Fruit fly (Drosophila melanogaster) whole organism, embryonic: Measurements from ENCODE around the gene CG15012.

Experiments used
- Ada2b ChIP-seq: fragments of 200-800 bp; sonication (Bioruptor generic); IDR thresholded peaks from 2 replicates; pipeline ENCODE4 v1.3.6; 2022; ENCODE audit warnings: missing biosample characterization, missing genetic modification characterization
- Aef1 ChIP-seq: fragments of 200-800 bp; sonication (Bioruptor generic); IDR thresholded peaks from 3 replicates; pipeline ENCODE4 v1.3.6; 2022; ENCODE audit warnings: missing biosample characterization, missing genetic modification characterization
- Atf-2 ChIP-seq: fragments of 200-800 bp; sonication (Bioruptor generic); optimal IDR thresholded peaks from 2 replicates; lab custom pipeline; 2016; ENCODE audit warnings: missing biosample characterization, missing genetic modification characterization
- CG10462 ChIP-seq: fragments of 200-800 bp; sonication (Bioruptor generic); optimal IDR thresholded peaks from 2 replicates; lab custom pipeline; 2016; ENCODE audit warnings: missing biosample characterization, missing genetic modification characterization
- CG11093 ChIP-seq: fragments of 200-800 bp; sonication (Bioruptor generic); IDR thresholded peaks from 3 replicates; pipeline ENCODE4 v1.3.6; 2022; ENCODE audit warnings: missing biosample characterization, missing genetic modification characterization
- CG11504 ChIP-seq: fragments of 200-800 bp; sonication (Bioruptor generic); optimal IDR thresholded peaks from 3 replicates; lab custom pipeline; 2019; ENCODE audit warnings: missing biosample characterization, mild to moderate bottlenecking, missing genetic modification characterization, moderate library complexity
- CG12391 ChIP-seq: fragments of 200-800 bp; sonication (Bioruptor generic); optimal IDR thresholded peaks from 3 replicates; lab custom pipeline; 2018; ENCODE audit warnings: missing biosample characterization, mild to moderate bottlenecking, missing genetic modification characterization, moderate library complexity
- CG15601 ChIP-seq: fragments of 200-800 bp; sonication (Bioruptor generic); optimal IDR thresholded peaks from 3 replicates; lab custom pipeline; 2019; ENCODE audit warnings: missing biosample characterization, mild to moderate bottlenecking, missing genetic modification characterization, moderate library complexity
- CG17361 ChIP-seq: fragments of 200-800 bp; sonication (Bioruptor generic); IDR thresholded peaks from 3 replicates; pipeline ENCODE4 v1.3.6; 2022; ENCODE audit warnings: missing biosample characterization, missing genetic modification characterization
- CG2678 ChIP-seq: fragments of 200-800 bp; sonication (Bioruptor generic); optimal IDR thresholded peaks from 3 replicates; lab custom pipeline; 2019; ENCODE audit warnings: missing biosample characterization, mild to moderate bottlenecking, missing genetic modification characterization, moderate library complexity
- CG2875 ChIP-seq: fragments of 200-800 bp; sonication (Bioruptor generic); optimal IDR thresholded peaks from 2 replicates; lab custom pipeline; 2017; ENCODE audit warnings: missing biosample characterization, mild to moderate bottlenecking, missing genetic modification characterization, missing genetic modification reagents
- CG30431 ChIP-seq: fragments of 200-800 bp; sonication (Bioruptor generic); optimal IDR thresholded peaks from 2 replicates; lab custom pipeline; 2017; ENCODE audit warnings: missing biosample characterization, missing genetic modification characterization
- CG3065 ChIP-seq: fragments of 200-800 bp; sonication (Bioruptor generic); optimal IDR thresholded peaks from 2 replicates; lab custom pipeline; 2016; ENCODE audit warnings: missing biosample characterization, missing genetic modification characterization
- CG3163 ChIP-seq: fragments of 200-800 bp; sonication (Bioruptor generic); optimal IDR thresholded peaks from 3 replicates; lab custom pipeline; 2016; ENCODE audit warnings: missing biosample characterization, missing genetic modification characterization
- CG3995 ChIP-seq: fragments of 200-800 bp; sonication (Bioruptor generic); optimal IDR thresholded peaks from 3 replicates; lab custom pipeline; 2016; ENCODE audit warnings: missing biosample characterization, missing genetic modification characterization
- CG6689 ChIP-seq: fragments of 200-800 bp; sonication (Bioruptor generic); IDR thresholded peaks from 2 replicates; pipeline ENCODE4 v1.3.6; 2022; ENCODE audit warnings: missing biosample characterization, missing genetic modification characterization
- CG7987 ChIP-seq: fragments of 200-800 bp; sonication (Bioruptor generic); optimal IDR thresholded peaks from 2 replicates; lab custom pipeline; 2018; ENCODE audit warnings: missing biosample characterization, mild to moderate bottlenecking, missing genetic modification characterization, moderate library complexity
- CG9876 ChIP-seq: fragments of 200-800 bp; sonication (Bioruptor generic); optimal IDR thresholded peaks from 2 replicates; lab custom pipeline; 2016; ENCODE audit warnings: missing biosample characterization, missing genetic modification characterization
- CG9932 ChIP-seq: fragments of 200-800 bp; sonication (Bioruptor generic); IDR thresholded peaks from 2 replicates; pipeline ENCODE4 v1.3.6; 2022; ENCODE audit warnings: missing biosample characterization, missing genetic modification characterization
- Dref ChIP-seq: fragments of 200-800 bp; sonication (Bioruptor generic); IDR thresholded peaks from 2 replicates; pipeline ENCODE4 v1.3.6; 2022; ENCODE audit warnings: missing biosample characterization, missing genetic modification characterization
- Drgx ChIP-seq: fragments of 200-800 bp; sonication (Bioruptor generic); IDR thresholded peaks from 2 replicates; pipeline ENCODE4 v1.3.6; 2022; ENCODE audit warnings: missing biosample characterization, missing genetic modification characterization
- Ets65A ChIP-seq: fragments of 200-800 bp; sonication (Bioruptor generic); peaks from one replicate; lab custom pipeline; 2016; ENCODE audit warnings: missing biosample characterization, missing genetic modification characterization
- H15 ChIP-seq: fragments of 200-800 bp; sonication (Bioruptor generic); IDR thresholded peaks from 3 replicates; pipeline ENCODE4 v1.3.6; 2022; ENCODE audit warnings: missing biosample characterization, missing genetic modification characterization
- HLH3B ChIP-seq: fragments of 200-800 bp; sonication (Bioruptor generic); IDR thresholded peaks from 2 replicates; pipeline ENCODE4 v1.3.6; 2022; ENCODE audit warnings: missing biosample characterization, missing genetic modification characterization
- HmgD ChIP-seq: fragments of 200-800 bp; sonication (Bioruptor generic); optimal IDR thresholded peaks from 3 replicates; lab custom pipeline; 2016; ENCODE audit warnings: missing biosample characterization, missing genetic modification characterization
- Hmx ChIP-seq: fragments of 200-800 bp; sonication (Bioruptor generic); optimal IDR thresholded peaks from 2 replicates; lab custom pipeline; 2016; ENCODE audit warnings: missing biosample characterization, missing genetic modification characterization
- Hsf ChIP-seq: fragments of 200-800 bp; sonication (Bioruptor generic); optimal IDR thresholded peaks from 3 replicates; lab custom pipeline; 2016; ENCODE audit warnings: missing biosample characterization, missing genetic modification characterization
- Med ChIP-seq: fragments of 200-800 bp; sonication (Bioruptor generic); peaks from one replicate; lab custom pipeline; 2016; ENCODE audit warnings: missing biosample characterization, missing genetic modification characterization, mild to moderate bottlenecking, inconsistent platforms, moderate library complexity
- Nf-YB ChIP-seq: fragments of 200-800 bp; sonication (Bioruptor generic); optimal IDR thresholded peaks from 3 replicates; lab custom pipeline; 2019; ENCODE audit warnings: missing biosample characterization, mild to moderate bottlenecking, missing genetic modification characterization, moderate library complexity
- Side ChIP-seq: fragments of 200-800 bp; sonication (Bioruptor generic); optimal IDR thresholded peaks from 2 replicates; lab custom pipeline; 2016; ENCODE audit warnings: missing biosample characterization, missing genetic modification characterization
- Stat92E ChIP-seq, 3 experiments: fragments of >200 bp in 2 of 3; fragments of 200-800 bp in 1 of 3; sonication (Bioruptor generic) in 1 of 3; optimal IDR thresholded peaks; 2 replicates each; lab custom pipeline; 2017 to 2019; ENCODE audit warnings: missing biosample characterization in 3 of 3, missing genetic modification characterization in 3 of 3, mild to moderate bottlenecking in 1 of 3, moderate library complexity in 1 of 3
- Xrp1 ChIP-seq: fragments of 200-800 bp; sonication (Bioruptor generic); IDR thresholded peaks from 2 replicates; pipeline ENCODE4 v1.3.6; 2022; ENCODE audit warnings: missing biosample characterization, missing genetic modification characterization
- ash1 ChIP-seq: fragments of 200-800 bp; sonication (Bioruptor generic); optimal IDR thresholded peaks from 2 replicates; lab custom pipeline; 2018; ENCODE audit warnings: missing biosample characterization, mild to moderate bottlenecking, missing genetic modification characterization
- crp ChIP-seq, 2 experiments: fragments of 200-800 bp; sonication (Bioruptor generic); optimal IDR thresholded peaks; 2 replicates in 1 of 2; 3 replicates in 1 of 2; lab custom pipeline; 2017; ENCODE audit warnings: missing biosample characterization in 2 of 2, missing genetic modification characterization in 2 of 2, mild to moderate bottlenecking in 1 of 2, moderate library complexity in 1 of 2
- dmrt99B ChIP-seq: fragments of 200-800 bp; sonication (Bioruptor generic); optimal IDR thresholded peaks from 2 replicates; lab custom pipeline; 2018; ENCODE audit warnings: missing biosample characterization, mild to moderate bottlenecking, missing genetic modification characterization, moderate library complexity
- ems ChIP-seq: fragments of 200-800 bp; sonication (Bioruptor generic); optimal IDR thresholded peaks from 3 replicates; lab custom pipeline; 2016; ENCODE audit warnings: missing biosample characterization, missing genetic modification characterization
- gem ChIP-seq: fragments of 200-800 bp; sonication (Bioruptor generic); optimal IDR thresholded peaks from 2 replicates; lab custom pipeline; 2019; ENCODE audit warnings: missing biosample characterization, mild to moderate bottlenecking, missing genetic modification characterization, moderate library complexity
- hkb ChIP-seq, 2 experiments: fragments of 200-800 bp in 1 of 2; fragments of >200 bp in 1 of 2; sonication (Bioruptor generic) in 1 of 2; IDR thresholded peaks in 1 of 2; optimal IDR thresholded peaks in 1 of 2; 2 replicates each; pipeline versions ENCODE4 v1.3.6 to Lab custom; 2017 to 2022; ENCODE audit warnings: missing biosample characterization in 1 of 2, missing genetic modification characterization in 1 of 2
- hth ChIP-seq: fragments of >200 bp; optimal IDR thresholded peaks from 2 replicates; lab custom pipeline; 2017; ENCODE audit warnings: inconsistent platforms
- lmd ChIP-seq: fragments of 200-800 bp; sonication (Bioruptor generic); IDR thresholded peaks from 2 replicates; pipeline ENCODE4 v1.3.6; 2022; ENCODE audit warnings: missing biosample characterization, missing genetic modification characterization
- nau ChIP-seq: fragments of 200-800 bp; sonication (Bioruptor generic); optimal IDR thresholded peaks from 3 replicates; lab custom pipeline; 2017; ENCODE audit warnings: missing biosample characterization, mild to moderate bottlenecking, missing genetic modification characterization, missing genetic modification reagents
- prd ChIP-seq, 3 experiments: fragments of >200 bp in 2 of 3; fragments of 200-800 bp in 1 of 3; sonication (Bioruptor generic) in 1 of 3; optimal IDR thresholded peaks in 2 of 3; IDR thresholded peaks in 1 of 3; 2 replicates in 2 of 3; 3 replicates in 1 of 3; pipeline versions ENCODE4 v1.3.6 to Lab custom; 2017 to 2022; ENCODE audit warnings: missing biosample characterization in 1 of 3, missing genetic modification characterization in 1 of 3
- ranshi ChIP-seq: fragments of 200-800 bp; sonication (Bioruptor generic); IDR thresholded peaks from 2 replicates; pipeline ENCODE4 v1.3.6; 2022; ENCODE audit warnings: missing biosample characterization, missing genetic modification characterization
- repo ChIP-seq: fragments of 200-800 bp; sonication (Bioruptor generic); optimal IDR thresholded peaks from 2 replicates; lab custom pipeline; 2016; ENCODE audit warnings: missing biosample characterization, missing genetic modification characterization
- ro ChIP-seq: fragments of 200-800 bp; sonication (Bioruptor generic); IDR thresholded peaks from 2 replicates; pipeline ENCODE4 v1.3.6; 2022; ENCODE audit warnings: missing biosample characterization, missing genetic modification characterization
- row ChIP-seq: fragments of 200-800 bp; sonication (Bioruptor generic); IDR thresholded peaks from 3 replicates; pipeline ENCODE4 v1.3.6; 2022; ENCODE audit warnings: missing biosample characterization, missing genetic modification characterization
- sens ChIP-seq: fragments of 200-800 bp; sonication (Bioruptor generic); peaks from one replicate; lab custom pipeline; 2016; ENCODE audit warnings: missing biosample characterization, missing genetic modification characterization
- sisA ChIP-seq: fragments of 200-800 bp; sonication (Bioruptor generic); IDR thresholded peaks from 2 replicates; pipeline ENCODE4 v1.3.6; 2022; ENCODE audit warnings: missing biosample characterization, missing genetic modification characterization
- ttk ChIP-seq: fragments of 200-800 bp; sonication (Bioruptor generic); IDR thresholded peaks from 2 replicates; pipeline ENCODE4 v2.1.2; 2022; ENCODE audit warnings: missing biosample characterization, missing genetic modification characterization
- vvl ChIP-seq: fragments of 200-800 bp; sonication (Bioruptor generic); IDR thresholded peaks from 2 replicates; pipeline ENCODE4 v1.3.6; 2022; ENCODE audit warnings: missing biosample characterization, missing genetic modification characterization

CG15012 gene

dm6 chr3L:4339525-4339924 lies 47.5 kb upstream of the CG15012 start:
- TF ChIP-seq sisA (GFP tag; lab: Robert Waterston, UW) (0 out of 2 replicates have a peak, but pooled peaks have one; percentile 12), Hmx (GFP tag; lab: Kevin White, UChicago) (no peak), Med (GFP tag; lab: Kevin White, UChicago) (peak; percentile 14), Drgx (peak; percentile 59), Aef1 (GFP tag; lab: Robert Waterston, UW) (0 out of 3 replicates have a peak, but pooled peaks have one; percentile 12), Atf-2 (GFP tag; lab: Kevin White, UChicago) (no peak), CG2875 (GFP tag; lab: Kevin White, UChicago) (no peak), prd (optimal IDR thresholded peaks at IDR 0.05; lab: Kevin White, UChicago) (no peak), prd (GFP tag; IDR thresholded peaks at IDR 0.05; lab: Robert Waterston, UW) (peak; percentile 64; the same call in 2 of the 3 replicates), Ada2b (GFP tag; lab: Robert Waterston, UW) (peak; percentile 24; the same call in 1 of the 2 replicates), CG7987 (GFP tag; lab: Kevin White, UChicago) (no peak), CG6689 (peak; percentile 28; the same call in 1 of the 2 replicates), CG17361 (GFP tag; lab: Robert Waterston, UW) (0 out of 3 replicates have a peak, but pooled peaks have one; percentile 9), hkb (optimal IDR thresholded peaks at IDR 0.05; lab: Kevin White, UChicago) (no peak), hkb (GFP tag; IDR thresholded peaks at IDR 0.05; lab: Robert Waterston, UW) (peak; percentile 51; the same call in 1 of the 2 replicates), ttk (GFP tag; lab: Robert Waterston, UW) (peak; percentile 37; the same call in 1 of the 2 replicates), dmrt99B (tag; lab: Kevin White, UChicago) (peak; percentile 0), H15 (GFP tag; lab: Robert Waterston, UW) (0 out of 3 replicates have a peak, but pooled peaks have one; percentile 39), vvl (GFP tag; lab: Robert Waterston, UW) (peak; percentile 32; the same call in 1 of the 2 replicates), HLH3B (0 out of 2 replicates have a peak, but pooled peaks have one; percentile 11), Stat92E (GFP tag; optimal IDR thresholded peaks at IDR 0.05; lab: Kevin White, UChicago) (no peak), Xrp1 (GFP tag; lab: Robert Waterston, UW) (0 out of 2 replicates have a peak, but pooled peaks have one; percentile 23), CG11504 (tag; lab: Kevin White, UChicago) (peak; percentile 11), CG3995 (GFP tag; lab: Kevin White, UChicago) (no peak), lmd (GFP tag; lab: Robert Waterston, UW) (peak; percentile 25; the same call in 1 of the 2 replicates), CG12391 (tag; lab: Kevin White, UChicago) (no peak), ems (GFP tag; lab: Kevin White, UChicago) (no peak), CG11093 (GFP tag; lab: Robert Waterston, UW) (no peak), CG10462 (GFP tag; lab: Kevin White, UChicago) (no peak)

- TF ChIP-seq CG15601 (tag; lab: Kevin White, UChicago), result no peak
- no peak for TF ChIP-seq Side (GFP tag; lab: Kevin White, UChicago)
- no peak for TF ChIP-seq ash1 (GFP tag; lab: Kevin White, UChicago)
- no peak for TF ChIP-seq CG3065 (GFP tag; lab: Kevin White, UChicago)
- peak; percentile 9 for TF ChIP-seq Med (GFP tag; lab: Kevin White, UChicago)
- peak; percentile 76 for TF ChIP-seq Ets65A (GFP tag; lab: Kevin White, UChicago)
- no peak for TF ChIP-seq HmgD
- no peak for TF ChIP-seq ro (GFP tag; lab: Robert Waterston, UW)
- no peak for TF ChIP-seq Hsf (GFP tag; lab: Kevin White, UChicago)
- no peak for TF ChIP-seq CG9876
- no peak for TF ChIP-seq CG3163 (GFP tag; lab: Kevin White, UChicago)
- no peak for TF ChIP-seq Nf-YB (GFP tag; lab: Kevin White, UChicago)
- no peak for TF ChIP-seq ranshi (GFP tag; lab: Robert Waterston, UW)
- no peak for TF ChIP-seq hth (lab: Kevin White, UChicago)
- TF ChIP-seq CG9932 (GFP tag; lab: Robert Waterston, UW), result no peak
- TF ChIP-seq CG2678, result no peak
- no peak for TF ChIP-seq nau (GFP tag; lab: Kevin White, UChicago)
- no peak for TF ChIP-seq crp (GFP tag; optimal IDR thresholded peaks at IDR 0.05; lab: Kevin White, UChicago)
- TF ChIP-seq CG30431, result no peak
- TF ChIP-seq row, result no peak
- TF ChIP-seq repo, result no peak
- TF ChIP-seq sens (GFP tag; lab: Kevin White, UChicago), result peak; percentile 88
- TF ChIP-seq Dref (GFP tag; lab: Robert Waterston, UW), result no peak
- TF ChIP-seq gem (tag; lab: Kevin White, UChicago), result no peak
These were observed 44.5 kb upstream of the CG15012 start for dm6 chr3L:4336588-4336987.
